Fruit fly (Drosophila melanogaster) whole organism, pupa: ENCODE results near the gene CG17782.
A peak's percentile ranks its signal among the peaks of the same experiment; 100 is the strongest.

Experiments used
- CG12605 ChIP-seq: fragments of 200-800 bp; sonication (Bioruptor generic); IDR thresholded peaks from 2 replicates; pipeline ENCODE4 v1.3.6; 2022; ENCODE audit warnings: missing biosample characterization, missing genetic modification characterization
- CG13204 ChIP-seq: fragments of 200-800 bp; sonication (Bioruptor generic); optimal IDR thresholded peaks from 2 replicates; lab custom pipeline; 2018; ENCODE audit warnings: missing biosample characterization, mild to moderate bottlenecking, missing genetic modification characterization, moderate library complexity
- CG14655 ChIP-seq: fragments of 200-800 bp; sonication (Bioruptor generic); optimal IDR thresholded peaks from 3 replicates; lab custom pipeline; 2017; ENCODE audit warnings: mild to moderate bottlenecking, missing biosample characterization, missing genetic modification reagents, missing genetic modification characterization
- CG15710 ChIP-seq: fragments of 200-800 bp; sonication (Bioruptor generic); optimal IDR thresholded peaks from 2 replicates; lab custom pipeline; 2018; ENCODE audit warnings: missing biosample characterization, mild to moderate bottlenecking, missing genetic modification characterization, moderate library complexity
- CG34367 ChIP-seq: fragments of 200-800 bp; sonication (Bioruptor generic); optimal IDR thresholded peaks from 2 replicates; lab custom pipeline; 2018; ENCODE audit warnings: missing biosample characterization, mild to moderate bottlenecking, missing genetic modification characterization
- CG4496 ChIP-seq: fragments of 200-800 bp; sonication (Bioruptor generic); IDR thresholded peaks from 3 replicates; pipeline ENCODE4 v1.3.6; 2022; ENCODE audit warnings: missing biosample characterization, missing genetic modification characterization
- CG8159 ChIP-seq: fragments of 200-800 bp; sonication (Bioruptor generic); optimal IDR thresholded peaks from 3 replicates; lab custom pipeline; 2018; ENCODE audit warnings: missing biosample characterization, mild to moderate bottlenecking, missing genetic modification characterization, moderate library complexity
- D1 ChIP-seq: fragments of 200-800 bp; sonication (Bioruptor generic); optimal IDR thresholded peaks from 2 replicates; lab custom pipeline; 2018; ENCODE audit warnings: missing biosample characterization, mild to moderate bottlenecking, missing genetic modification characterization, moderate library complexity
- EcR ChIP-seq: fragments of 200-800 bp; sonication (Bioruptor generic); optimal IDR thresholded peaks from 3 replicates; lab custom pipeline; 2019; ENCODE audit warnings: missing biosample characterization, missing genetic modification characterization, mild to moderate bottlenecking, moderate library complexity, missing genetic modification reagents
- Pif1B ChIP-seq: fragments of 200-800 bp; sonication (Bioruptor generic); optimal IDR thresholded peaks from 3 replicates; lab custom pipeline; 2016; ENCODE audit warnings: missing biosample characterization, missing genetic modification characterization
- Snoo ChIP-seq: fragments of 200-800 bp; sonication (Bioruptor generic); optimal IDR thresholded peaks from 3 replicates; lab custom pipeline; 2017; ENCODE audit warnings: missing biosample characterization, mild to moderate bottlenecking, missing genetic modification characterization, inconsistent platforms
- rn ChIP-seq: fragments of 200-800 bp; sonication (Bioruptor generic); IDR thresholded peaks from 2 replicates; pipeline ENCODE4 v1.3.6; 2022; ENCODE audit warnings: missing biosample characterization, missing genetic modification characterization

DNA sequence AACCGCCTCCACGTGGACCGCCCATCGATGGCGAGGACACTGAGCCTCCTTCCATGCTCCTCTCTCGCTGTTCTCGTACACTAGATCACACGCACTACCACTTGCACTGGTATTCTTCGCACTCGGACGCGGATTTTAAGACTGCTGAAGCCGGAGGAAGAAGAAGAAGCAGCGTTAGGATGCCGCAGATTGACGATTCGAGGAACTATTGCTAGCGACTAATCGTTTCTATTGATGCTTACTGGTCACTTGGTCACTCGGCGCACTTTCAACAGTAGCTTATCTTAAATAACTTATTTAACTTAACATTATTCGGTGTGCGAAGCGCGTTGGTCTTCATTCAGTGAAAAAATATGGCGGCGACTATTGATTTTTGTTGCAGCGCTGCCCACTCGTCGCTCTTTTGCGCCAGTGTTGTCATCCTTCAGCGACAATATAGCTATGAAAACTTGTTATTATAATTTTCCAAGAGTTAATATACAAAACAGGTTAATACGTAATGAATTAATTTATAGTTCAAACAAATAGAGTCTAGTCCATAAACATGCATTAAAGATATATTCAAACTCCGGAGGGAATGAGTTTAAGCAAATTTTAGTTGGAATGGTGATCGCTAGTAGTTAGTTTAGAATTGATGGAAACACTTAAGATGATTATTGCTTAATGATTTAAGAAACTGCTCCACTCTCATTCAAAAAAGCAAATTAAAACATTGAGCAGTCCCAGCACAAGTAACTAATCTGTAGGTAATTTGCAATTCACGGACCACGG is 24.0 kb downstream of the CG17782 start, which contains the start of the genes CG5746 and CG6454:
- no peak for TF ChIP-seq CG14655 (GFP tag; lab: Kevin White, UChicago)
- TF ChIP-seq EcR (GFP tag; lab: Kevin White, UChicago): no peak
- TF ChIP-seq Snoo (tag; lab: Kevin White, UChicago): no peak
- no peak for TF ChIP-seq D1 (tag; lab: Kevin White, UChicago)
- TF ChIP-seq Pif1B: no peak
- TF ChIP-seq CG4496: 0 out of 3 replicates have a peak, but pooled peaks have one; percentile 12
- no peak for TF ChIP-seq CG12605
- peak; percentile 38 for TF ChIP-seq CG15710
- no peak for TF ChIP-seq rn
- no peak for TF ChIP-seq CG13204
- TF ChIP-seq CG8159 (tag; lab: Kevin White, UChicago): no peak
- TF ChIP-seq CG34367: no peak
